Fruit fly (Drosophila melanogaster) whole organism, embryonic: ENCODE results near the gene CG3529.

Experiments used
- BtbVII ChIP-seq: fragments of 200-800 bp; sonication (Bioruptor generic); optimal IDR thresholded peaks from 3 replicates; lab custom pipeline; 2017; ENCODE audit warnings: missing biosample characterization, mild to moderate bottlenecking, missing genetic modification characterization
- CG10959 ChIP-seq: fragments of 200-800 bp; sonication (Bioruptor generic); IDR thresholded peaks from 2 replicates; pipeline ENCODE4 v1.3.6; 2022; ENCODE audit warnings: missing biosample characterization, missing genetic modification characterization
- CG10979 ChIP-seq: fragments of 200-800 bp; sonication (Bioruptor generic); optimal IDR thresholded peaks from 2 replicates; lab custom pipeline; 2018; ENCODE audit warnings: missing biosample characterization, mild to moderate bottlenecking, missing genetic modification characterization, moderate library complexity
- CG11696 ChIP-seq: fragments of 200-800 bp; sonication (Bioruptor generic); IDR thresholded peaks from 2 replicates; pipeline ENCODE4 v1.3.6; 2022; ENCODE audit warnings: missing biosample characterization, missing genetic modification characterization
- CG16815 ChIP-seq: fragments of 200-800 bp; sonication (Bioruptor generic); optimal IDR thresholded peaks from 3 replicates; lab custom pipeline; 2017; ENCODE audit warnings: missing biosample characterization, mild to moderate bottlenecking, missing genetic modification characterization
- CG17359 ChIP-seq: fragments of 200-800 bp; sonication (Bioruptor generic); optimal IDR thresholded peaks from 3 replicates; lab custom pipeline; 2018; ENCODE audit warnings: missing biosample characterization, mild to moderate bottlenecking, missing genetic modification characterization, moderate library complexity
- CG17385 ChIP-seq: fragments of 200-800 bp; sonication (Bioruptor generic); optimal IDR thresholded peaks from 3 replicates; lab custom pipeline; 2018; ENCODE audit warnings: missing biosample characterization, mild to moderate bottlenecking, missing genetic modification characterization
- CG18262 ChIP-seq: fragments of 200-800 bp; optimal IDR thresholded peaks from 3 replicates; lab custom pipeline; 2019; ENCODE audit warnings: missing biosample characterization, mild to moderate bottlenecking, missing genetic modification characterization, moderate library complexity
- CG2202 ChIP-seq: fragments of 200-800 bp; sonication (Bioruptor generic); optimal IDR thresholded peaks from 2 replicates; lab custom pipeline; 2018; ENCODE audit warnings: missing biosample characterization, mild to moderate bottlenecking, missing genetic modification characterization
- CG30431 ChIP-seq: fragments of 200-800 bp; sonication (Bioruptor generic); optimal IDR thresholded peaks from 2 replicates; lab custom pipeline; 2017; ENCODE audit warnings: missing biosample characterization, missing genetic modification characterization
- CG4617 ChIP-seq: fragments of 200-800 bp; sonication (Bioruptor generic); optimal IDR thresholded peaks from 3 replicates; lab custom pipeline; 2016; ENCODE audit warnings: missing biosample characterization, missing genetic modification characterization, borderline replicate concordance
- CG5953 ChIP-seq: fragments of 200-800 bp; sonication (Bioruptor generic); IDR thresholded peaks from 2 replicates; pipeline ENCODE4 v1.3.6; 2022; ENCODE audit warnings: missing biosample characterization, missing genetic modification characterization
- CG6689 ChIP-seq: fragments of 200-800 bp; sonication (Bioruptor generic); IDR thresholded peaks from 2 replicates; pipeline ENCODE4 v1.3.6; 2022; ENCODE audit warnings: missing biosample characterization, missing genetic modification characterization
- CG6791 ChIP-seq: fragments of 200-800 bp; sonication (Bioruptor generic); IDR thresholded peaks from 3 replicates; pipeline ENCODE4 v1.3.6; 2022; ENCODE audit warnings: missing biosample characterization, missing genetic modification characterization; ENCODE audit not compliant: partially characterized antibody
- CG7271 ChIP-seq: fragments of 200-800 bp; sonication (Bioruptor generic); optimal IDR thresholded peaks from 2 replicates; lab custom pipeline; 2018; ENCODE audit warnings: missing biosample characterization, mild to moderate bottlenecking, missing genetic modification characterization, moderate library complexity
- CG7556 ChIP-seq: fragments of 200-800 bp; sonication (Bioruptor generic); optimal IDR thresholded peaks from 2 replicates; lab custom pipeline; 2017; ENCODE audit warnings: missing biosample characterization, mild to moderate bottlenecking, missing genetic modification characterization
- CG8281 ChIP-seq: fragments of 200-800 bp; sonication (Bioruptor generic); optimal IDR thresholded peaks from 2 replicates; lab custom pipeline; 2018; ENCODE audit warnings: missing biosample characterization, mild to moderate bottlenecking, missing genetic modification characterization, moderate library complexity
- CTCF ChIP-seq: fragments of 200-800 bp; sonication (Bioruptor generic); optimal IDR thresholded peaks from 2 replicates; lab custom pipeline; 2017; ENCODE audit warnings: missing biosample characterization, mild to moderate bottlenecking, missing genetic modification characterization, moderate library complexity
- D19B ChIP-seq: fragments of 200-800 bp; sonication (Bioruptor generic); optimal IDR thresholded peaks from 2 replicates; lab custom pipeline; 2017; ENCODE audit warnings: missing biosample characterization, mild to moderate bottlenecking, missing genetic modification characterization
- Dp ChIP-seq: fragments of 200-800 bp; sonication (Bioruptor generic); optimal IDR thresholded peaks from 2 replicates; lab custom pipeline; 2018; ENCODE audit warnings: missing biosample characterization, mild to moderate bottlenecking, missing genetic modification characterization, moderate library complexity
- Drgx ChIP-seq: fragments of 200-800 bp; sonication (Bioruptor generic); IDR thresholded peaks from 2 replicates; pipeline ENCODE4 v1.3.6; 2022; ENCODE audit warnings: missing biosample characterization, missing genetic modification characterization
- ERR ChIP-seq: fragments of 200-800 bp; sonication (Bioruptor generic); optimal IDR thresholded peaks from 2 replicates; lab custom pipeline; 2016; ENCODE audit warnings: missing biosample characterization, missing genetic modification characterization
- Hey ChIP-seq: fragments of 200-800 bp; sonication (Bioruptor generic); optimal IDR thresholded peaks from 3 replicates; lab custom pipeline; 2018; ENCODE audit warnings: missing biosample characterization, mild to moderate bottlenecking, missing genetic modification characterization
- HmgZ ChIP-seq: fragments of 200-800 bp; sonication (Bioruptor generic); optimal IDR thresholded peaks from 2 replicates; lab custom pipeline; 2018; ENCODE audit warnings: missing biosample characterization, mild to moderate bottlenecking, missing genetic modification characterization
- Hsf ChIP-seq: fragments of 200-800 bp; sonication (Bioruptor generic); optimal IDR thresholded peaks from 3 replicates; lab custom pipeline; 2016; ENCODE audit warnings: missing biosample characterization, missing genetic modification characterization
- NC2β ChIP-seq: fragments of 200-800 bp; sonication (Bioruptor generic); optimal IDR thresholded peaks from 2 replicates; lab custom pipeline; 2016; ENCODE audit warnings: missing biosample characterization, missing genetic modification characterization
- Oli ChIP-seq: fragments of 200-800 bp; sonication (Bioruptor generic); optimal IDR thresholded peaks from 2 replicates; lab custom pipeline; 2018; ENCODE audit warnings: missing biosample characterization, mild to moderate bottlenecking, missing genetic modification characterization, moderate library complexity
- Rx ChIP-seq: fragments of 200-800 bp; sonication (Bioruptor generic); IDR thresholded peaks from 2 replicates; pipeline ENCODE4 v1.3.6; 2022; ENCODE audit warnings: missing biosample characterization, missing genetic modification characterization
- Side ChIP-seq: fragments of 200-800 bp; sonication (Bioruptor generic); optimal IDR thresholded peaks from 2 replicates; lab custom pipeline; 2016; ENCODE audit warnings: missing biosample characterization, missing genetic modification characterization
- Tbp ChIP-seq: fragments of >200 bp; optimal IDR thresholded peaks from 2 replicates; lab custom pipeline; 2018; ENCODE audit warnings: missing biosample characterization, missing genetic modification characterization
- ac ChIP-seq: fragments of 200-800 bp; sonication (Bioruptor generic); optimal IDR thresholded peaks from 3 replicates; lab custom pipeline; 2017; ENCODE audit warnings: missing biosample characterization, mild to moderate bottlenecking, missing genetic modification characterization
- ap ChIP-seq: fragments of 200-800 bp; sonication (Bioruptor generic); IDR thresholded peaks from 2 replicates; pipeline ENCODE4 v1.3.6; 2022; ENCODE audit warnings: missing biosample characterization, missing genetic modification characterization
- ato ChIP-seq: fragments of 200-800 bp; sonication (Bioruptor generic); IDR thresholded peaks from 2 replicates; pipeline ENCODE4 v1.3.6; 2022; ENCODE audit warnings: missing biosample characterization, missing genetic modification characterization; ENCODE audit not compliant: partially characterized antibody
- btn ChIP-seq: fragments of 200-800 bp; sonication (Bioruptor generic); optimal IDR thresholded peaks from 2 replicates; lab custom pipeline; 2016; ENCODE audit warnings: missing biosample characterization, missing genetic modification characterization
- cato ChIP-seq: fragments of 200-800 bp; sonication (Bioruptor generic); optimal IDR thresholded peaks from 2 replicates; lab custom pipeline; 2016; ENCODE audit warnings: missing biosample characterization, missing genetic modification characterization, borderline replicate concordance
- chinmo ChIP-seq: fragments of 200-800 bp; sonication (Bioruptor generic); IDR thresholded peaks from 4 replicates; pipeline ENCODE4 v1.3.6; 2022; ENCODE audit warnings: missing biosample characterization, missing genetic modification characterization; ENCODE audit not compliant: partially characterized antibody
- chm ChIP-seq: fragments of 200-800 bp; sonication (Bioruptor generic); IDR thresholded peaks from 2 replicates; pipeline ENCODE4 v1.3.6; 2022; ENCODE audit warnings: missing biosample characterization, missing genetic modification characterization
- crol ChIP-seq: fragments of 200-800 bp; sonication (Bioruptor generic); IDR thresholded peaks from 2 replicates; pipeline ENCODE4 v1.3.6; 2022; ENCODE audit warnings: missing biosample characterization, missing genetic modification characterization
- eyg ChIP-seq: fragments of 200-800 bp; sonication (Bioruptor generic); optimal IDR thresholded peaks from 3 replicates; lab custom pipeline; 2016; ENCODE audit warnings: missing biosample characterization, missing genetic modification characterization
- fd64A ChIP-seq: fragments of 200-800 bp; sonication (Bioruptor generic); optimal IDR thresholded peaks from 3 replicates; lab custom pipeline; 2018; ENCODE audit warnings: missing biosample characterization, mild to moderate bottlenecking, missing genetic modification characterization
- gce ChIP-seq: fragments of 200-800 bp; sonication (Bioruptor generic); IDR thresholded peaks from 3 replicates; pipeline ENCODE4 v1.3.6; 2022; ENCODE audit warnings: missing biosample characterization, missing genetic modification characterization
- gsb ChIP-seq: fragments of 200-800 bp; sonication (Bioruptor generic); IDR thresholded peaks from 2 replicates; pipeline ENCODE4 v1.3.6; 2022; ENCODE audit warnings: missing biosample characterization, missing genetic modification characterization
- hbn ChIP-seq: fragments of 200-800 bp; sonication (Bioruptor generic); IDR thresholded peaks from 2 replicates; pipeline ENCODE4 v1.3.6; 2022; ENCODE audit warnings: missing biosample characterization, missing genetic modification characterization; ENCODE audit not compliant: partially characterized antibody
- jumu ChIP-seq: fragments of 200-800 bp; sonication (Bioruptor generic); optimal IDR thresholded peaks from 3 replicates; lab custom pipeline; 2016; ENCODE audit warnings: missing biosample characterization, missing genetic modification characterization
- onecut ChIP-seq: fragments of 200-800 bp; sonication (Bioruptor generic); IDR thresholded peaks from 2 replicates; pipeline ENCODE4 v1.3.6; 2022; ENCODE audit warnings: missing biosample characterization, missing genetic modification characterization
- sim ChIP-seq: fragments of 200-800 bp; sonication (Bioruptor generic); IDR thresholded peaks from 2 replicates; pipeline ENCODE4 v1.3.6; 2022; ENCODE audit warnings: missing biosample characterization, missing genetic modification characterization
- sob ChIP-seq: fragments of 200-800 bp; sonication (Bioruptor generic); IDR thresholded peaks from 2 replicates; pipeline ENCODE4 v1.3.6; 2022; ENCODE audit warnings: missing biosample characterization, missing genetic modification characterization
- sug ChIP-seq: fragments of 200-800 bp; optimal IDR thresholded peaks from 2 replicates; lab custom pipeline; 2019; ENCODE audit warnings: missing biosample characterization, mild to moderate bottlenecking, missing genetic modification characterization, moderate library complexity
- tx ChIP-seq: fragments of 200-800 bp; sonication (Bioruptor generic); optimal IDR thresholded peaks from 2 replicates; lab custom pipeline; 2016; ENCODE audit warnings: missing biosample characterization, missing genetic modification characterization
- zf30C ChIP-seq: fragments of 200-800 bp; sonication (Bioruptor generic); optimal IDR thresholded peaks from 3 replicates; lab custom pipeline; 2018; ENCODE audit warnings: missing biosample characterization, mild to moderate bottlenecking, missing genetic modification characterization

Gene CG3529

dm6 chr3L:9460775-9461491 lies 14.3 kb downstream of the CG3529 start, which contains the start of the genes CG3434 and CG44838 (continued):
- no peak for TF ChIP-seq crol (GFP tag; lab: Robert Waterston, UW)
- TF ChIP-seq CG10979, result peak; percentile 73
- TF ChIP-seq chm (GFP tag; lab: Robert Waterston, UW), result no peak
- peak; percentile 81 for TF ChIP-seq CG4617 (GFP tag; lab: Kevin White, UChicago)
- peak; percentile 81 for TF ChIP-seq BtbVII (GFP tag; lab: Kevin White, UChicago)
- no peak for TF ChIP-seq gsb (GFP tag; lab: Robert Waterston, UW)
- peak; percentile 77 for TF ChIP-seq cato (GFP tag; lab: Kevin White, UChicago)
- TF ChIP-seq sob (GFP tag; lab: Robert Waterston, UW), result peak; percentile 80
- TF ChIP-seq zf30C, result no peak
- peak; percentile 83 for TF ChIP-seq Hsf (GFP tag; lab: Kevin White, UChicago)
- TF ChIP-seq eyg (GFP tag; lab: Kevin White, UChicago), result no peak
- peak; percentile 47 for TF ChIP-seq CG8281
- no peak for TF ChIP-seq sim (GFP tag; lab: Robert Waterston, UW)
- peak; percentile 25 for TF ChIP-seq btn (GFP tag; lab: Kevin White, UChicago)
- TF ChIP-seq ato (GFP tag; lab: Robert Waterston, UW), result no peak
- peak; percentile 53; the same call in 1 of the 2 replicates for TF ChIP-seq Rx (GFP tag; lab: Robert Waterston, UW)
- no peak for TF ChIP-seq hbn (GFP tag; lab: Robert Waterston, UW)
- peak; percentile 73 for TF ChIP-seq jumu (GFP tag; lab: Kevin White, UChicago)
- TF ChIP-seq CG6791, result no peak
- peak; percentile 62 for TF ChIP-seq tx (GFP tag; lab: Kevin White, UChicago)
- TF ChIP-seq CG5953 (GFP tag; lab: Robert Waterston, UW), result no peak
- TF ChIP-seq Oli (tag; lab: Kevin White, UChicago), result peak; percentile 73
- peak; percentile 35; the same call in 1 of the 2 replicates for TF ChIP-seq ap (GFP tag; lab: Robert Waterston, UW)
- TF ChIP-seq CTCF (GFP tag; lab: Kevin White, UChicago), result peak; percentile 60
- peak; percentile 57 for TF ChIP-seq D19B (GFP tag; lab: Kevin White, UChicago)
- no peak for TF ChIP-seq CG10959 (GFP tag; lab: Robert Waterston, UW)
- peak; percentile 79 for TF ChIP-seq CG17359 (tag; lab: Kevin White, UChicago)
- TF ChIP-seq ERR (GFP tag; lab: Kevin White, UChicago), result no peak
- peak; percentile 77; the same call in 1 of the 4 replicates for TF ChIP-seq chinmo (GFP tag; lab: Robert Waterston, UW)
- TF ChIP-seq CG6689, result peak; percentile 73
- TF ChIP-seq, all 482 proteins: peak for 382

dm6 chr3L:9461670-9462246 lies 15.1 kb downstream of the CG3529 start:
- TF ChIP-seq CG7271 (peak; percentile 98), HmgZ (tag; lab: Kevin White, UChicago) (peak; percentile 19), CG17385 (GFP tag; lab: Kevin White, UChicago) (no peak), Side (GFP tag; lab: Kevin White, UChicago) (no peak), fd64A (GFP tag; lab: Kevin White, UChicago) (no peak), sug (no peak), CG18262 (no peak), Tbp (no peak), CG11696 (GFP tag; lab: Robert Waterston, UW) (no peak), CG30431 (peak; percentile 27), CG16815 (GFP tag; lab: Kevin White, UChicago) (no peak), ac (GFP tag; lab: Kevin White, UChicago) (peak; percentile 29), onecut (GFP tag; lab: Robert Waterston, UW) (no peak), eyg (GFP tag; lab: Kevin White, UChicago) (no peak), CG7556 (GFP tag; lab: Kevin White, UChicago) (no peak), Dp (GFP tag; lab: Kevin White, UChicago) (no peak), CG2202 (tag; lab: Kevin White, UChicago) (no peak), Hey (tag; lab: Kevin White, UChicago) (no peak), Drgx (GFP tag; lab: Robert Waterston, UW) (peak; percentile 15; the same call in 1 of the 2 replicates), gce (GFP tag; lab: Robert Waterston, UW) (no peak), NC2β (peak; percentile 1)
